Worm (Caenorhabditis elegans) whole organism, young adult: ENCODE results near the gene ape-1.
A peak's percentile ranks its signal among the peaks of the same experiment; 100 is the strongest.

Experiments used
- B0336.3 ChIP-seq: fragments of 200-800 bp; sonication (Bioruptor generic); IDR thresholded peaks from 2 replicates; pipeline ENCODE4 v1.3.6; 2022; ENCODE audit warnings: missing genetic modification characterization, missing compliant biosample characterization
- C17E4.6 ChIP-seq: fragments of 200-800 bp; sonication (Bioruptor generic); IDR thresholded peaks from 2 replicates; pipeline ENCODE4 v1.3.6; 2022; ENCODE audit warnings: missing genetic modification reagents, missing genetic modification characterization, missing compliant biosample characterization
- F39B2.1 ChIP-seq: fragments of 200-800 bp; sonication (Bioruptor generic); IDR thresholded peaks from 2 replicates; pipeline ENCODE4 v1.3.6; 2022; ENCODE audit warnings: missing genetic modification reagents, missing genetic modification characterization, missing compliant biosample characterization
- F49E8.2 ChIP-seq: sonication (generic microtip); optimal IDR thresholded peaks from 3 replicates; lab custom pipeline; 2017; ENCODE audit warnings: missing genetic modification characterization, mild to moderate bottlenecking, missing compliant biosample characterization, antibody characterized with exemption, moderate library complexity; ENCODE audit not compliant: insufficient read depth
- F57C9.4 ChIP-seq: sonication (generic microtip); optimal IDR thresholded peaks from 2 replicates; lab custom pipeline; 2017; ENCODE audit warnings: mild to moderate bottlenecking, missing genetic modification characterization, missing compliant biosample characterization
- T07F8.4 ChIP-seq: sonication (generic microtip); optimal IDR thresholded peaks from 2 replicates; lab custom pipeline; 2016; ENCODE audit warnings: mild to moderate bottlenecking, missing genetic modification characterization, moderate library complexity, missing compliant biosample characterization
- Y53F4B.3 ChIP-seq: fragments of 200-800 bp; sonication (Bioruptor generic); IDR thresholded peaks from 2 replicates; pipeline ENCODE4 v1.3.6; 2022; ENCODE audit warnings: missing genetic modification reagents, missing genetic modification characterization, missing compliant biosample characterization
- Y79H2A.3 ChIP-seq: fragments of 200-800 bp; sonication (Bioruptor generic); conservative IDR thresholded peaks from 2 replicates; pipeline ENCODE4 v1.3.6; 2022; ENCODE audit warnings: missing genetic modification reagents, missing genetic modification characterization, missing compliant biosample characterization
- aptf-2 ChIP-seq: fragments of 200-800 bp; sonication (Bioruptor generic); conservative IDR thresholded peaks from 2 replicates; pipeline ENCODE4 v1.3.6; 2022; ENCODE audit warnings: missing genetic modification reagents, missing genetic modification characterization, missing compliant biosample characterization
- attf-3 ChIP-seq: fragments of 200-800 bp; sonication (Bioruptor generic); conservative IDR thresholded peaks from 2 replicates; pipeline ENCODE4 v1.3.6; 2022; ENCODE audit warnings: missing genetic modification reagents, missing genetic modification characterization, missing compliant biosample characterization
- attf-6 ChIP-seq: fragments of 200-800 bp; sonication (Bioruptor generic); IDR thresholded peaks from 2 replicates; pipeline ENCODE4 v1.3.6; 2022; ENCODE audit warnings: missing genetic modification reagents, missing genetic modification characterization, missing compliant biosample characterization
- bed-2 ChIP-seq: fragments of 200-800 bp; sonication (Bioruptor generic); IDR thresholded peaks from 2 replicates; pipeline ENCODE4 v1.3.6; 2022; ENCODE audit warnings: missing genetic modification reagents, missing genetic modification characterization, missing compliant biosample characterization
- cebp-1 ChIP-seq, 2 experiments: fragments of 200-800 bp in 1 of 2; sonication (Bioruptor generic) in 1 of 2; sonication (generic microtip) in 1 of 2; IDR thresholded peaks in 1 of 2; optimal IDR thresholded peaks in 1 of 2; 2 replicates each; pipeline versions ENCODE4 v1.3.6 to Lab custom; 2017 to 2022; ENCODE audit warnings: missing compliant biosample characterization in 2 of 2, missing genetic modification characterization in 2 of 2, mild to moderate bottlenecking in 1 of 2, missing genetic modification reagents in 1 of 2, moderate library complexity in 1 of 2
- ceh-100 ChIP-seq: fragments of 200-800 bp; sonication (Bioruptor generic); IDR thresholded peaks from 2 replicates; pipeline ENCODE4 v1.3.6; 2022; ENCODE audit warnings: missing genetic modification reagents, missing genetic modification characterization, missing compliant biosample characterization
- ceh-27 ChIP-seq: fragments of 200-800 bp; sonication (Bioruptor generic); optimal IDR thresholded peaks from 2 replicates; lab custom pipeline; 2018; ENCODE audit warnings: mild to moderate bottlenecking, missing genetic modification characterization, moderate library complexity, missing compliant biosample characterization
- him-1 ChIP-seq: sonication (generic microtip); optimal IDR thresholded peaks from 2 replicates; lab custom pipeline; 2016; ENCODE audit warnings: missing genotype, missing genetic modification reagents, missing genetic modification characterization, missing compliant biosample characterization
- hlh-26 ChIP-seq: fragments of 200-800 bp; sonication (Bioruptor generic); conservative IDR thresholded peaks from 2 replicates; pipeline ENCODE4 v1.3.6; 2022; ENCODE audit warnings: missing genetic modification reagents, missing genetic modification characterization, missing compliant biosample characterization
- hmg-1.2 ChIP-seq: fragments of 200-800 bp; sonication (Bioruptor generic); IDR thresholded peaks from 2 replicates; pipeline ENCODE4 v1.3.6; 2022; ENCODE audit warnings: missing genetic modification reagents, missing genetic modification characterization, missing compliant biosample characterization
- hrde-1 ChIP-seq: sonication (generic microtip); optimal IDR thresholded peaks from 2 replicates; lab custom pipeline; 2016; ENCODE audit warnings: missing genetic modification characterization, mild to moderate bottlenecking, missing compliant biosample characterization, moderate library complexity, missing genotype, missing genetic modification reagents, borderline replicate concordance
- let-526 ChIP-seq: fragments of 200-800 bp; sonication (Bioruptor generic); IDR thresholded peaks from 2 replicates; pipeline ENCODE4 v1.3.6; 2022; ENCODE audit warnings: missing genetic modification reagents, missing genetic modification characterization, missing compliant biosample characterization
- lin-26 ChIP-seq: fragments of 200-800 bp; sonication (Bioruptor generic); IDR thresholded peaks from 2 replicates; pipeline ENCODE4 v1.3.6; 2022; ENCODE audit warnings: missing genetic modification reagents, missing genetic modification characterization, missing compliant biosample characterization
- madf-3 ChIP-seq: fragments of 200-800 bp; sonication (Bioruptor generic); IDR thresholded peaks from 2 replicates; pipeline ENCODE4 v1.3.6; 2022; ENCODE audit warnings: missing genetic modification reagents, missing genetic modification characterization, missing compliant biosample characterization
- madf-6 ChIP-seq: fragments of 200-800 bp; sonication (Bioruptor generic); IDR thresholded peaks from 2 replicates; pipeline ENCODE4 v1.3.6; 2022; ENCODE audit warnings: missing genetic modification reagents, missing genetic modification characterization, missing compliant biosample characterization
- mel-28 ChIP-seq: sonication (generic microtip); optimal IDR thresholded peaks from 2 replicates; lab custom pipeline; 2016; ENCODE audit warnings: borderline replicate concordance, mild to moderate bottlenecking, missing genetic modification characterization, missing compliant biosample characterization
- mes-4 ChIP-seq: sonication (generic microtip); optimal IDR thresholded peaks from 2 replicates; lab custom pipeline; 2016; ENCODE audit warnings: missing genotype, missing genetic modification characterization, missing compliant biosample characterization
- nfyb-1 ChIP-seq: fragments of 200-800 bp; sonication (Bioruptor generic); IDR thresholded peaks from 2 replicates; pipeline ENCODE4 v1.3.6; 2022; ENCODE audit warnings: missing genetic modification reagents, missing genetic modification characterization, missing compliant biosample characterization
- nhr-120 ChIP-seq: fragments of 200-800 bp; sonication (Bioruptor generic); IDR thresholded peaks from 2 replicates; pipeline ENCODE4 v1.3.6; 2022; ENCODE audit warnings: missing genetic modification characterization, missing compliant biosample characterization
- nhr-179 ChIP-seq: sonication (generic microtip); optimal IDR thresholded peaks from 2 replicates; lab custom pipeline; 2016; ENCODE audit warnings: mild to moderate bottlenecking, missing genetic modification characterization, missing compliant biosample characterization
- nhr-27 ChIP-seq: fragments of 200-800 bp; sonication (Bioruptor generic); optimal IDR thresholded peaks from 2 replicates; lab custom pipeline; 2018; ENCODE audit warnings: mild to moderate bottlenecking, missing genetic modification characterization, moderate library complexity, missing compliant biosample characterization
- nhr-80 ChIP-seq: sonication (generic microtip); optimal IDR thresholded peaks from 2 replicates; lab custom pipeline; 2016; ENCODE audit warnings: missing genetic modification characterization, missing compliant biosample characterization
- pha-4 ChIP-seq: fragments of 150-350 bp; sonication (generic microtip); optimal IDR thresholded peaks from 2 replicates; lab custom pipeline; 2014; ENCODE audit warnings: missing biosample characterization, missing genetic modification reagents, missing genetic modification characterization
- sdz-38 ChIP-seq: sonication (generic microtip); optimal IDR thresholded peaks from 2 replicates; lab custom pipeline; 2016; ENCODE audit warnings: missing genotype, missing genetic modification characterization, missing compliant biosample characterization
- snpc-3.4 ChIP-seq: sonication (generic microtip); optimal IDR thresholded peaks from 2 replicates; lab custom pipeline; 2017; ENCODE audit warnings: missing genetic modification characterization, mild to moderate bottlenecking, missing compliant biosample characterization, antibody characterized with exemption, moderate library complexity, missing genotype, missing genetic modification reagents
- tlf-1 ChIP-seq: fragments of 200-800 bp; sonication (Bioruptor generic); optimal IDR thresholded peaks from 2 replicates; lab custom pipeline; 2018; ENCODE audit warnings: mild to moderate bottlenecking, missing genetic modification characterization, missing compliant biosample characterization
- xnd-1 ChIP-seq: sonication (generic microtip); optimal IDR thresholded peaks from 2 replicates; lab custom pipeline; 2016; ENCODE audit warnings: missing genotype, missing genetic modification reagents, missing genetic modification characterization, missing compliant biosample characterization
- zim-3 ChIP-seq: sonication (generic microtip); optimal IDR thresholded peaks from 2 replicates; lab custom pipeline; 2017; ENCODE audit warnings: mild to moderate bottlenecking, missing genetic modification characterization, moderate library complexity, missing compliant biosample characterization
- ztf-6 ChIP-seq: fragments of 200-800 bp; sonication (Bioruptor generic); IDR thresholded peaks from 2 replicates; pipeline ENCODE4 v1.3.6; 2022; ENCODE audit warnings: missing genetic modification reagents, missing genetic modification characterization, missing compliant biosample characterization

Gene ape-1

DNA sequence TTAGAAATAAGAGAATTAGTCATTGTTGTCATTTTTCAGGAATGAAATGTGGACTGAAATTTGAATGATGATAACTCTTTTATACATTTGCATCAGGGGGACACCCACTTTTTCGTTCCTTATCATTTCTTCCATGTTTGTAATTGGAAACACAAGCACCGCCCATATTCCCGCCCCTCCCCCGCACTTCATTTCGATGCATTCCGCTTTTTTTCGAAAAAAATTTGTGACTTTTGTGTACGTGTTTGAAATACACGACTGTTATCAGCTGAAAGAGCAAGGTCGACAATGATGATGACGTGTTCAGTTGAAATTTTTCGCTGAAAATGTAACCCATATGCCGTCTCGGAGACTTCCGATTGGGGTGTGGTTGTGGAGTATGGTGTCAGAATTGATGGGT lies 25.0 kb upstream of the ape-1 start, which contains the start of gene zip-10 (continued):
- TF ChIP-seq F49E8.2, result no peak
- no peak for TF ChIP-seq tlf-1 (GFP tag; lab: Kevin White, UChicago)
- peak; percentile 96 for TF ChIP-seq nhr-80 (tag; lab: Kevin White, UChicago)

DNA sequence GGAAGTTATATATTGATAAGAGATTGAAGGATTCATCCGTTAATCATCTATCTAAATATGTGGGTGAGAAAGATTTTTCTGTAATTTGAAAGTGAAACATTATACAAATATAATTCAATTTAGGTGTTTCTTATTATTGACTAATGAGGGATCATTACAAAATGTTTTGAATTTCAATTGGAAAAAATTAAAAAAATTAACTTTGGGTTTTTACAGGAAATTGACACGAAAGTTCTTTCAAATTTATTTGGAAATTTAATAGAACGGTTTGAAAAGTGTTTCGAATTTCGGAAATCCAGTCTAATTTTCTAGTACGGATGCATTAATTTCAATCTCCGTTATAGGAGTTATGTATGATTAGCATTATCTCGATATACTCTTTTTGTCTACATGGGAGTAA lies 22.6 kb upstream of the ape-1 start:
- no peak for TF ChIP-seq ztf-6

DNA sequence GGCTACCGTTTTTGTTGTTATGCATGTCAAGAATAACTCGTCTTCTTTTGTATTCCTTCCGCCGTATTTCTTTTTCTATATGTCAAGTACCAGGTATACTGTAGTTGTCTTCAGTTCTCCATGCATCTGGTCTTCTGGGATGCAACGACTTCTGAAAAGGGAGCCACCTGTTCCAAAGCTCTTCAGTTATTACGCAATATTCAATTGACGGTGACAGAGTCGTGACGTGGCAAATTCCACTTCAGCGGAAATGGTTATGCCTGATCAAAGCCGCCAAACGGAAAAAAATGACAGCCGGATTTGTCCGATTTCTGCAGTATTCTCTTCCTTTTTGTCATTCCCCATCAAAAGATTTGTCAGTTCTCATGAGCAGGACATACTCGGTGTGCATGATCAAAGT lies 19.3 kb upstream of the ape-1 start:
- TF ChIP-seq F57C9.4 (tag; lab: Kevin White, UChicago), result no peak
- TF ChIP-seq hlh-26 (GFP tag; lab: Robert Waterston, UW), result no peak
- TF ChIP-seq hmg-1.2, result no peak
- TF ChIP-seq cebp-1 (GFP tag; IDR thresholded peaks at IDR 0.05; lab: Robert Waterston, UW), result no peak
- no peak for TF ChIP-seq cebp-1 (tag; optimal IDR thresholded peaks at IDR 0.05; lab: Kevin White, UChicago)

DNA sequence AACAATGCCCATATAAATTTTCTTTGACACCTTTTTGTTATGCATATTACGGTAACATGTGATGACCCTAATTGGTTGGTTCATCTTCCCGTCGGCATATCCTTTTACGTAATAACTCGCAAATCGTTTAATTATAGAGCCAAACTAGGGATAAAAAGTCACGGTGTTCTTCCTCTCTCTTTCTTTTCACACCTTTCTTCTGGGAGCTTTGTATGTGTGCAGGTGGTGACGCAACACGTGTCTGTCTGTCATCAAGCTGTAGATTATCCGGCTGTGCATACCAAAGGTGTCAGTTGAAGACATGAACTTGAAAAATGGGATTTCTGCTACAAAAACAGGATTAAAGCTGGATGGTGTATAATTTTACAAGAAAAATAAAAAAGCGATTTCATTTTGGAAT lies 15.2 kb upstream of the ape-1 start:
- TF ChIP-seq mes-4 (tag; lab: Kevin White, UChicago) (no peak), bed-2 (no peak), nhr-27 (tag; lab: Kevin White, UChicago) (no peak), nhr-179 (tag; lab: Kevin White, UChicago) (no peak), sdz-38 (tag; lab: Kevin White, UChicago) (no peak), hmg-1.2 (no peak), ceh-100 (no peak), attf-6 (no peak), T07F8.4 (tag; lab: Kevin White, UChicago) (no peak), madf-3 (GFP tag; lab: Robert Waterston, UW) (no peak), ceh-27 (GFP tag; lab: Kevin White, UChicago) (no peak), mel-28 (tag; lab: Kevin White, UChicago) (no peak), snpc-3.4 (tag; lab: Kevin White, UChicago) (no peak), B0336.3 (GFP tag; lab: Robert Waterston, UW) (no peak), him-1 (no peak)

DNA sequence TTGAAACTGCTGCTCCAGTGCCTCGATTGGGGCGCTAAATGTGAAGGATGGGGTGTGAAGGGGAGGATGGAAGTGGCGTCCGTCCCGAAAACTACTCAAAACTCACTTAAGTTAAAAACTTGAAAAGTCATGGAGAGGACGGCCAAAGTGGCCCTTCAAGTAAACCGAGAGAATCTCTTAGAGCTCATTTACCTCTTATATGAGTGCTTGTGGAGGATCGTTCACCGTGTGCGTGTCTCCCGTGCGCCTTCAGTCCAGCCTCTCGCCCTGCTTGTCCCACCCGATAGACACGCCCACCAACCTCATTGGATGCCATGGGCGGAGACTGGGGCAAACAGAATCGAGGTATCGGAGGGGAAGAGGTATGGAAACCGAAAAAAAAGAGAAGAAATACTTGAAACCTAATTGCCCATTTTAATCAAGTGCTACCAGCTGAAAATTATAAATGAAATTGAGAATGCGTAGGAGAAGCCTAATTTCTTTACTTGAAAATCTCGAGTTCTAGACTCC lies 10.8 kb upstream of the ape-1 start, which contains the start of gene ceh-27:
ceh-27 (minus strand) TSS at position 228 of the 510 bp plus-strand sequence.
- TF ChIP-seq nhr-80 (tag; lab: Kevin White, UChicago) (no peak), aptf-2 (GFP tag; lab: Robert Waterston, UW) (no peak), nhr-120 (GFP tag; lab: Robert Waterston, UW) (no peak), hrde-1 (tag; lab: Kevin White, UChicago) (no peak), let-526 (GFP tag; lab: Robert Waterston, UW) (no peak), zim-3 (tag; lab: Kevin White, UChicago) (no peak), nfyb-1 (GFP tag; lab: Robert Waterston, UW) (no peak), attf-3 (GFP tag; lab: Robert Waterston, UW) (no peak), Y79H2A.3 (GFP tag; lab: Robert Waterston, UW) (no peak), xnd-1 (no peak), madf-6 (GFP tag; lab: Robert Waterston, UW) (no peak), pha-4 (tag; lab: Kevin White, UChicago) (no peak), Y53F4B.3 (no peak), lin-26 (GFP tag; lab: Robert Waterston, UW) (no peak), C17E4.6 (GFP tag; lab: Robert Waterston, UW) (no peak), F39B2.1 (GFP tag; lab: Robert Waterston, UW) (no peak)
- TF ChIP-seq, all 124 proteins: peak for 0
